Fruit fly (Drosophila melanogaster): Measurements from ENCODE around the gene Npc2h.
A peak's percentile ranks its signal among the peaks of the same experiment; 100 is the strongest.

Npc2h gene

dm6 chr3R:30709270-30709669 lies 36.8 kb downstream of the Npc2h start (continued):
- TF ChIP-seq CG13775 (GFP tag; optimal IDR thresholded peaks at IDR 0.05): no peak
- no peak for TF ChIP-seq sug (tag; optimal IDR thresholded peaks at IDR 0.05)
- TF ChIP-seq Nf-YB (GFP tag; optimal IDR thresholded peaks at IDR 0.05): no peak
- no peak for TF ChIP-seq CG11696 (GFP tag; IDR thresholded peaks at IDR 0.05)
- TF ChIP-seq CG13424 (tag; optimal IDR thresholded peaks at IDR 0.05): peak; percentile 3
- TF ChIP-seq inv (GFP tag; IDR thresholded peaks at IDR 0.05; ENCODE audit: partially characterized antibody): no peak
- TF ChIP-seq HLH3B (GFP tag; IDR thresholded peaks at IDR 0.05): no peak
- no peak for TF ChIP-seq Sin3A (optimal IDR thresholded peaks at IDR 0.05)
- TF ChIP-seq tx (GFP tag; optimal IDR thresholded peaks at IDR 0.05): no peak
- TF ChIP-seq CG14441 (GFP tag; IDR thresholded peaks at IDR 0.05): peak; percentile 38; the same call in 1 of the 2 replicates
- TF ChIP-seq CG15514 (GFP tag; optimal IDR thresholded peaks at IDR 0.05): peak; percentile 15
- no peak for TF ChIP-seq CG17612 (GFP tag; IDR thresholded peaks at IDR 0.05)
- no peak for TF ChIP-seq br (optimal IDR thresholded peaks at IDR 0.05)
- TF ChIP-seq CG2120 (GFP tag; optimal IDR thresholded peaks at IDR 0.05): peak; percentile 36
- no peak for TF ChIP-seq chn (GFP tag; optimal IDR thresholded peaks at IDR 0.05)
- no peak for TF ChIP-seq tap (tag; optimal IDR thresholded peaks at IDR 0.05)
- TF ChIP-seq so (GFP tag; IDR thresholded peaks at IDR 0.05): no peak
- no peak for TF ChIP-seq CG6791 (GFP tag; IDR thresholded peaks at IDR 0.05; ENCODE audit: partially characterized antibody)
- no peak for TF ChIP-seq CG13296 (GFP tag; optimal IDR thresholded peaks at IDR 0.05)
- no peak for TF ChIP-seq da (GFP tag; optimal IDR thresholded peaks at IDR 0.05)
- TF ChIP-seq amos (GFP tag; IDR thresholded peaks at IDR 0.05; ENCODE audit: partially characterized antibody): no peak
- peak; percentile 42; the same call in 1 of the 3 replicates for TF ChIP-seq dysf (GFP tag; IDR thresholded peaks at IDR 0.05)
- TF ChIP-seq Mad (GFP tag; optimal IDR thresholded peaks at IDR 0.05): no peak

- TF ChIP-seq pnt (GFP tag; optimal IDR thresholded peaks at IDR 0.05): no peak
- TF ChIP-seq sens (GFP tag): peak; percentile 45
Measured at dm6 chr3R:30706021-30706420, 40.1 kb downstream of the Npc2h start, which contains the start of gene CG31010. Gene CG31010 (minus strand): TSS chr3R:30706121.

- TF ChIP-seq btn (GFP tag; optimal IDR thresholded peaks at IDR 0.05): no peak
- TF ChIP-seq CG11504 (tag; optimal IDR thresholded peaks at IDR 0.05): peak; percentile 4
- no peak for TF ChIP-seq caup (GFP tag; optimal IDR thresholded peaks at IDR 0.05; ENCODE audit: severe bottlenecking)
- TF ChIP-seq Bgb (GFP tag; IDR thresholded peaks at IDR 0.05; ENCODE audit: partially characterized antibody): no peak
- no peak for TF ChIP-seq dpn (GFP tag; optimal IDR thresholded peaks at IDR 0.05)
- TF ChIP-seq unpg (GFP tag; optimal IDR thresholded peaks at IDR 0.05): peak; percentile 26
- peak; percentile 45 for TF ChIP-seq Deaf1 (tag; optimal IDR thresholded peaks at IDR 0.05)
- no peak for TF ChIP-seq slou (GFP tag; optimal IDR thresholded peaks at IDR 0.05)
- no peak for TF ChIP-seq Optix (GFP tag; IDR thresholded peaks at IDR 0.05)
- peak; percentile 3 for TF ChIP-seq CG18262 (tag; optimal IDR thresholded peaks at IDR 0.05)
- peak; percentile 65 for TF ChIP-seq nerfin-1 (tag; optimal IDR thresholded peaks at IDR 0.05)
- peak; percentile 21 for TF ChIP-seq Antp (GFP tag; optimal IDR thresholded peaks at IDR 0.05)
- no peak for TF ChIP-seq CG14050 (GFP tag; IDR thresholded peaks at IDR 0.05)
- no peak for TF ChIP-seq gcm2 (GFP tag; optimal IDR thresholded peaks at IDR 0.05)
- TF ChIP-seq CG14710 (tag; optimal IDR thresholded peaks at IDR 0.05): peak; percentile 9
- 0 out of 2 replicates have a peak, but pooled peaks have one; percentile 9 for TF ChIP-seq CG17328 (GFP tag; IDR thresholded peaks at IDR 0.05)
- TF ChIP-seq CG12391 (tag; optimal IDR thresholded peaks at IDR 0.05): peak; percentile 16
- peak; percentile 6 for TF ChIP-seq CG2712 (tag; optimal IDR thresholded peaks at IDR 0.05)
- 0 out of 2 replicates have a peak, but pooled peaks have one; percentile 36 for TF ChIP-seq Xrp1 (GFP tag; IDR thresholded peaks at IDR 0.05)
- no peak for TF ChIP-seq cg (GFP tag; optimal IDR thresholded peaks at IDR 0.05)
- TF ChIP-seq br (optimal IDR thresholded peaks at IDR 0.05): no peak
- peak; percentile 3 for TF ChIP-seq CG13424 (tag; optimal IDR thresholded peaks at IDR 0.05)
- peak in 1 of 2 experiments; percentile 48 for TF ChIP-seq bsh (GFP tag; optimal IDR thresholded peaks at IDR 0.05)
- no peak for TF ChIP-seq CG15073 (GFP tag; optimal IDR thresholded peaks at IDR 0.05)
- TF ChIP-seq dmrt11E (tag; optimal IDR thresholded peaks at IDR 0.05): peak; percentile 38
- TF ChIP-seq CG11695 (GFP tag; IDR thresholded peaks at IDR 0.05): no peak
- no peak for TF ChIP-seq CG18619 (GFP tag; optimal IDR thresholded peaks at IDR 0.05)
Measured at dm6 chr3R:30699165-30699564, 46.9 kb downstream of the Npc2h start.

Data from whole organism, embryonic.